Fruit fly (Drosophila melanogaster) S2 (cell line): ENCODE results near the gene Mnat9.

Experiments used
- CG8478 ChIP-seq: fragments of >200 bp; optimal IDR thresholded peaks from 2 replicates; lab custom pipeline; 2018
- CTCF ChIP-seq, 2 experiments: fragments of >200 bp; optimal IDR thresholded peaks; 2 replicates each; lab custom pipeline; 2018

DNA sequence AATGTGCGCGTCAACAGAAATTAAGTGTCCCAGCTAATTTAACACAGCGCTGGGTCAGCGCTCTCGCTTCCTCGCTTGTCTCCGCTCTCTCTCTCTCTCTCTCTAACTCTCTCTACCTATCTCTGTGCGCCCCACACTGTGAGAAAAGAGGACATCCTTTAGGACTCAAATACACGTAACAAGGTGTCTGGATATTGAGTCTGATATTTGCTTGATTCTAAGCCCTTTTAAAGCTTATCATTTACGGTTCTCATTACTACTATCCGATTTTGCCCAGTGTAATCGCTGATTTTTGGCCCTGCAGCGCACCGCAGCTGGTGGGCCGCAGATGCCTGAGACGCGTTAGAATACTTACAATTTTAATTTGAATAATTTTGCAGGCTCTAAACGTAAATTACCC, 20.5 kb upstream of the Mnat9 start:
- TF ChIP-seq CG8478 (lab: Kevin White, UChicago) = no peak
- TF ChIP-seq CTCF (optimal IDR thresholded peaks at IDR 0.05; lab: Kevin White, UChicago) = no peak
